Fruit fly (Drosophila melanogaster): Measurements from ENCODE around the gene CG34307.
A peak's percentile ranks its signal among the peaks of the same experiment; 100 is the strongest.

- no peak for TF ChIP-seq CG10348 (GFP tag; IDR thresholded peaks at IDR 0.05)
- peak; percentile 33 for TF ChIP-seq CG17806 (tag; optimal IDR thresholded peaks at IDR 0.05)
- no peak for TF ChIP-seq CG32121 (GFP tag; IDR thresholded peaks at IDR 0.05)
- no peak for TF ChIP-seq CG8301 (tag; optimal IDR thresholded peaks at IDR 0.05)
- TF ChIP-seq Snoo (tag; optimal IDR thresholded peaks at IDR 0.05), result peak; percentile 69
- TF ChIP-seq gl (tag; optimal IDR thresholded peaks at IDR 0.05), result no peak
- no peak for TF ChIP-seq EcR (GFP tag; optimal IDR thresholded peaks at IDR 0.05)
- peak; percentile 34 for TF ChIP-seq Pif1B (GFP tag; optimal IDR thresholded peaks at IDR 0.05)
- no peak for TF ChIP-seq rn (GFP tag; IDR thresholded peaks at IDR 0.05)
- TF ChIP-seq Ets98B (GFP tag; IDR thresholded peaks at IDR 0.05), result peak; percentile 11; the same call in 1 of the 2 replicates
- TF ChIP-seq fd96Ca (GFP tag; IDR thresholded peaks at IDR 0.05), result no peak
- TF ChIP-seq CG8159 (tag; optimal IDR thresholded peaks at IDR 0.05), result peak; percentile 40
Observed at dm6 chr3R:11872692-11873091, 24.7 kb upstream of the CG34307 start.
